Worm (Caenorhabditis elegans): Measurements from ENCODE around the gene F57F4.2.

The F57F4.2 gene

DNA sequence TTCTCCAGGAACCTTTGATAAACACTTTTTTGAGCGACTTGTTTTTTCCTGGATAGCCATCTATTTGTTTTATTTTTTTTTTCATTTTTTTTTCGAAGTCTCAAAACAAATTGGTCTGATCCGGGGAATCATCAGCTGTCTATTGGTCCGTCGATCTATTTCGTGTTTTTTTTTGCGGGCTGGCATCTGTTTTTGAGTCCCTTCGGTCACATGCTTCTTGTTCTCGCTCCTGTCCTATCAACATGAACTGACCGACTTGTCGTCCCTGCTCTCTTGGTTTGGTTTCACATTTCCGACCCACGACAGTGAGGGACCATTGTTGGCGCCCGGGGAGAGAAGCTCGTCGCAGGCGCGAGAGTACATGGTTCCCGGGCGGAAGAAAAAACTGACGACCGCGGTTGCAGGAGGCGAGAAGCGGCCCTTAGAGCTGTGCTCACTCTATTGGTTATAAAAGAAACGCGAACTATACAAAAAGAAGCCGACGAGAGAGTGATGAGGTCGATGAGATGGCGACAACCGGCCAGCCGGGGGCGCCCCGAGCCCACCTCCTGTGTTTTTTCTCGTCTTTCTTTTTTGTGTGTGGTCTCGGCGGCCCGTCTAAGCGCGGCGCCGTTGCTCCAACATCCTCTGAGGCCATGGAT, 44.9 kb downstream of the F57F4.2 start:
- peak; percentile 92 for TF ChIP-seq zfh-2 (GFP tag; conservative IDR thresholded peaks at IDR 0.05)
- TF ChIP-seq egrh-3 (GFP tag; IDR thresholded peaks at IDR 0.05), result peak; percentile 34; the same call in 1 of the 2 replicates
- TF ChIP-seq F49E8.2 (tag; optimal IDR thresholded peaks at IDR 0.05; ENCODE audit: insufficient read depth), result no peak
- TF ChIP-seq cebp-1 (GFP tag; IDR thresholded peaks at IDR 0.05), result no peak
- TF ChIP-seq cebp-1 (tag; optimal IDR thresholded peaks at IDR 0.05), result peak; percentile 2
- no peak for TF ChIP-seq atf-7 (tag; optimal IDR thresholded peaks at IDR 0.05)
- TF ChIP-seq Y53F4B.3 (GFP tag; IDR thresholded peaks at IDR 0.05), result no peak
- TF ChIP-seq mes-4 (tag; optimal IDR thresholded peaks at IDR 0.05), result no peak
- TF ChIP-seq F37B4.10 (GFP tag; IDR thresholded peaks at IDR 0.05), result 0 out of 2 replicates have a peak, but pooled peaks have one; percentile 45
- TF ChIP-seq chd-7 (tag; optimal IDR thresholded peaks at IDR 0.05), result peak; percentile 41
- TF ChIP-seq nfya-2 (GFP tag; IDR thresholded peaks at IDR 0.05), result no peak

DNA sequence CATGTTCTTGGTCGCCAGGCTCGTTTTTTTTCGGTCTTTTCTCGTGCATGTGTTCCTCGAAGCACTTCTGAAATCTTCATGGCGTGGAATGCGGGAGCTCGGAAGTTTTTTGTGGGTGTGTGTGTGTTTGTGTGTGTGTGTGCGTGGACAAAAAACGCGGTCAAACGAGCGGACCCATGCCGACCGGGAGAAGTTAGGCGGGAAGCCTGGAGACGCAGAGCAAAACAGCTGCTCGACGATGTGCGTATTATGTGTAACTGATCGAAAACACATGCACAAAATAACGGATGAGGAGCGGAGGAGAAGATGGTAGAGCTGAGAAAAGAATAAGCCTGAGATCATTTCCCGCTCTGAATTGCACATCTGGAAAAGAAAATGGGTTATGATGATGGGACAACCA, 47.0 kb downstream of the F57F4.2 start:
- TF ChIP-seq zfh-2 (GFP tag; conservative IDR thresholded peaks at IDR 0.05) (peak; percentile 61), ztf-22 (GFP tag; optimal IDR thresholded peaks at IDR 0.05) (no peak), cebp-1 (GFP tag; IDR thresholded peaks at IDR 0.05) (no peak), cebp-1 (tag; optimal IDR thresholded peaks at IDR 0.05) (peak; percentile 7), K12H6.12 (tag; optimal IDR thresholded peaks at IDR 0.05) (peak; percentile 62), akir-1 (GFP tag; optimal IDR thresholded peaks at IDR 0.05) (no peak), ztf-28 (GFP tag; IDR thresholded peaks at IDR 0.05) (0 out of 2 replicates have a peak, but pooled peaks have one; percentile 13)

DNA sequence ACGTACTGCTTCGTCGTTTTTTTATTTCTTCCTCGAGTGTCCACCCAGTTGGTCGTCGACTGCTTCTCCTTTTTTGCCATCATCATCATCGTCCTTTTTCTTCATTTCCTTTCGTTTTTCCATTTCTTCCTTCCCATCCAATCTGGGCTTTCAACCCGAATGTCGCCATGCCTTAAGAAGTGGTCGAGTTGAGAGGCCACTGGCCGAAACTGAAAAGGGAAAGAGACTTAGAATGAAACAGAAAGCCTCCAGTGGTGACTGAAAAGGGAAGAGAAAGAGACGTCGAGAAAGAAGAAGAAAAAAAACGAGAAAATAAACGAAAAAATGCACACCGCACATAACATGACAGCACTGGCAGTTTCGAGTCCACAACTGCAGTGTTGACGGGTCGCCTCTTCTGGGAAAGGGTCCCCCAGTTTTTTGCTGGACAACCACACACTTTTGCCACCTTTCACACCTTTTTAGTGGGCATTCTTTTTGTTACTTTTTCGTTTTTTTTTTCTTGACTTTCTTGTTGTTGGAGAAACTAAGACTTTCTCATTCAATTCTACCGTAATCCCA, 48.4 kb downstream of the F57F4.2 start:
- TF ChIP-seq dox-1 (GFP tag; IDR thresholded peaks at IDR 0.05) (0 out of 2 replicates have a peak, but pooled peaks have one; percentile 10), nhr-120 (GFP tag; IDR thresholded peaks at IDR 0.05) (no peak), K12H6.12 (tag; optimal IDR thresholded peaks at IDR 0.05) (peak; percentile 41), snpc-1.1 (tag; optimal IDR thresholded peaks at IDR 0.05; ENCODE audit: insufficient read depth) (no peak), aptf-3 (GFP tag; IDR thresholded peaks at IDR 0.05) (0 out of 2 replicates have a peak, but pooled peaks have one; percentile 38), Y95B8A.8 (GFP tag; IDR thresholded peaks at IDR 0.05) (no peak), ztf-25 (GFP tag; IDR thresholded peaks at IDR 0.05) (no peak), K11D2.4 (GFP tag; IDR thresholded peaks at IDR 0.05) (0 out of 2 replicates have a peak, but pooled peaks have one; percentile 47), let-526 (GFP tag; IDR thresholded peaks at IDR 0.05) (no peak), somi-1 (GFP tag; optimal IDR thresholded peaks at IDR 0.05) (no peak), zfh-2 (GFP tag; conservative IDR thresholded peaks at IDR 0.05) (peak; percentile 46; the same call in 1 of the 2 replicates), nhr-80 (tag; optimal IDR thresholded peaks at IDR 0.05) (no peak), ceh-27 (GFP tag; optimal IDR thresholded peaks at IDR 0.05) (peak; percentile 63), F10E7.11 (tag; optimal IDR thresholded peaks at IDR 0.05) (no peak), mcd-1 (GFP tag; IDR thresholded peaks at IDR 0.05) (0 out of 2 replicates have a peak, but pooled peaks have one; percentile 19)
